Worm (Caenorhabditis elegans): Measurements from ENCODE around the gene nhr-121.

ce11 chrIII:2421226-2421625 lies 33.4 kb downstream of the nhr-121 start:
- TF ChIP-seq scrt-1 (GFP tag; IDR thresholded peaks at IDR 0.05), result no peak
- TF ChIP-seq ets-7 (tag; optimal IDR thresholded peaks at IDR 0.05), result no peak
- no peak for TF ChIP-seq flt-1 (GFP tag; IDR thresholded peaks at IDR 0.05)
